Fruit fly (Drosophila melanogaster) whole organism, embryonic: Measurements from ENCODE around the gene CG43350.

Experiments used
- Aef1 ChIP-seq: fragments of 200-800 bp; sonication (Bioruptor generic); IDR thresholded peaks from 3 replicates; pipeline ENCODE4 v1.3.6; 2022; ENCODE audit warnings: missing biosample characterization, missing genetic modification characterization
- C15 ChIP-seq: fragments of 200-800 bp; sonication (Bioruptor generic); IDR thresholded peaks from 3 replicates; pipeline ENCODE4 v1.3.6; 2022; ENCODE audit warnings: missing biosample characterization, missing genetic modification characterization
- CG10209 ChIP-seq: fragments of 200-800 bp; sonication (Bioruptor generic); optimal IDR thresholded peaks from 3 replicates; lab custom pipeline; 2017; ENCODE audit warnings: missing biosample characterization, mild to moderate bottlenecking, missing genetic modification characterization, missing genetic modification reagents
- CG11695 ChIP-seq: fragments of 200-800 bp; sonication (Bioruptor generic); IDR thresholded peaks from 3 replicates; pipeline ENCODE4 v1.3.6; 2022; ENCODE audit warnings: missing biosample characterization, missing genetic modification characterization
- CG12104 ChIP-seq: fragments of 200-800 bp; sonication (Bioruptor generic); optimal IDR thresholded peaks from 3 replicates; lab custom pipeline; 2016; ENCODE audit warnings: missing biosample characterization, missing genetic modification characterization
- CG1602 ChIP-seq: fragments of 200-800 bp; sonication (Bioruptor generic); optimal IDR thresholded peaks from 3 replicates; lab custom pipeline; 2016; ENCODE audit warnings: missing biosample characterization, missing genetic modification characterization
- CG17186 ChIP-seq: fragments of 200-800 bp; sonication (Bioruptor generic); optimal IDR thresholded peaks from 3 replicates; lab custom pipeline; 2017; ENCODE audit warnings: missing biosample characterization, missing genetic modification reagents, missing genetic modification characterization
- CG3281 ChIP-seq: fragments of 200-800 bp; sonication (Bioruptor generic); optimal IDR thresholded peaks from 3 replicates; lab custom pipeline; 2017; ENCODE audit warnings: missing biosample characterization, mild to moderate bottlenecking, missing genetic modification characterization
- CG34224 ChIP-seq: fragments of 200-800 bp; sonication (Bioruptor generic); IDR thresholded peaks from 3 replicates; pipeline ENCODE4 v1.3.6; 2022; ENCODE audit warnings: missing biosample characterization, missing genetic modification characterization; ENCODE audit not compliant: partially characterized antibody
- CG5953 ChIP-seq: fragments of 200-800 bp; sonication (Bioruptor generic); IDR thresholded peaks from 2 replicates; pipeline ENCODE4 v1.3.6; 2022; ENCODE audit warnings: missing biosample characterization, missing genetic modification characterization
- CG6272 ChIP-seq: fragments of 200-800 bp; sonication (Bioruptor generic); IDR thresholded peaks from 2 replicates; pipeline ENCODE4 v1.3.6; 2022; ENCODE audit warnings: missing biosample characterization, missing genetic modification characterization
- CG7372 ChIP-seq: fragments of 200-800 bp; sonication (Bioruptor generic); IDR thresholded peaks from 2 replicates; pipeline ENCODE4 v1.3.6; 2022; ENCODE audit warnings: missing biosample characterization, missing genetic modification characterization
- CG8359 ChIP-seq: fragments of 200-800 bp; sonication (Bioruptor generic); optimal IDR thresholded peaks from 2 replicates; lab custom pipeline; 2017; ENCODE audit warnings: missing biosample characterization, mild to moderate bottlenecking, missing genetic modification characterization, borderline replicate concordance
- CG8765 ChIP-seq: fragments of 200-800 bp; sonication (Bioruptor generic); IDR thresholded peaks from 2 replicates; pipeline ENCODE4 v1.3.6; 2022; ENCODE audit warnings: missing biosample characterization, missing genetic modification characterization
- CG9215 ChIP-seq: fragments of 200-800 bp; sonication (Bioruptor generic); IDR thresholded peaks from 2 replicates; pipeline ENCODE4 v1.3.6; 2022; ENCODE audit warnings: missing biosample characterization, missing genetic modification characterization
- CG9932 ChIP-seq: fragments of 200-800 bp; sonication (Bioruptor generic); IDR thresholded peaks from 2 replicates; pipeline ENCODE4 v1.3.6; 2022; ENCODE audit warnings: missing biosample characterization, missing genetic modification characterization
- Doc2 ChIP-seq: fragments of 200-800 bp; sonication (Bioruptor generic); IDR thresholded peaks from 2 replicates; pipeline ENCODE4 v1.3.6; 2022; ENCODE audit warnings: missing biosample characterization, missing genetic modification characterization
- Dp ChIP-seq: fragments of 200-800 bp; sonication (Bioruptor generic); optimal IDR thresholded peaks from 2 replicates; lab custom pipeline; 2018; ENCODE audit warnings: missing biosample characterization, mild to moderate bottlenecking, missing genetic modification characterization, moderate library complexity
- E2f2 ChIP-seq: fragments of 200-800 bp; sonication (Bioruptor generic); IDR thresholded peaks from 2 replicates; pipeline ENCODE4 v1.3.6; 2022; ENCODE audit warnings: missing biosample characterization, missing genetic modification characterization
- ERR ChIP-seq: fragments of 200-800 bp; sonication (Bioruptor generic); optimal IDR thresholded peaks from 2 replicates; lab custom pipeline; 2016; ENCODE audit warnings: missing biosample characterization, missing genetic modification characterization
- H15 ChIP-seq: fragments of 200-800 bp; sonication (Bioruptor generic); IDR thresholded peaks from 3 replicates; pipeline ENCODE4 v1.3.6; 2022; ENCODE audit warnings: missing biosample characterization, missing genetic modification characterization
- H2.0 ChIP-seq: fragments of 200-800 bp; sonication (Bioruptor generic); IDR thresholded peaks from 2 replicates; pipeline ENCODE4 v1.3.6; 2022; ENCODE audit warnings: missing biosample characterization, missing genetic modification characterization
- HHEX ChIP-seq: fragments of 200-800 bp; sonication (Bioruptor generic); optimal IDR thresholded peaks from 3 replicates; lab custom pipeline; 2017; ENCODE audit warnings: missing biosample characterization, mild to moderate bottlenecking, missing genetic modification characterization, missing genetic modification reagents
- Lpt ChIP-seq: fragments of >200 bp; optimal IDR thresholded peaks from 2 replicates; lab custom pipeline; 2018; ENCODE audit warnings: missing biosample characterization, missing genetic modification characterization
- MESR4 ChIP-seq: fragments of 200-800 bp; sonication (Bioruptor generic); optimal IDR thresholded peaks from 2 replicates; lab custom pipeline; 2018; ENCODE audit warnings: missing biosample characterization, mild to moderate bottlenecking, missing genetic modification characterization, moderate library complexity
- PHDP ChIP-seq: fragments of 200-800 bp; sonication (Bioruptor generic); optimal IDR thresholded peaks from 3 replicates; lab custom pipeline; 2018; ENCODE audit warnings: missing biosample characterization, mild to moderate bottlenecking, missing genetic modification characterization, moderate library complexity
- abd-A ChIP-seq: fragments of 200-800 bp; sonication (Bioruptor generic); optimal IDR thresholded peaks from 3 replicates; lab custom pipeline; 2019; ENCODE audit warnings: missing biosample characterization, mild to moderate bottlenecking, missing genetic modification characterization, moderate library complexity
- caup ChIP-seq: fragments of 200-800 bp; sonication (Bioruptor generic); optimal IDR thresholded peaks from 3 replicates; lab custom pipeline; 2017; ENCODE audit warnings: missing biosample characterization, mild to moderate bottlenecking, missing genetic modification characterization, moderate library complexity; ENCODE audit not compliant: severe bottlenecking
- cwo ChIP-seq: fragments of 200-800 bp; sonication (Bioruptor generic); optimal IDR thresholded peaks from 3 replicates; lab custom pipeline; 2017; ENCODE audit warnings: missing biosample characterization, missing genetic modification characterization, mild to moderate bottlenecking, moderate library complexity, missing genetic modification reagents
- dati ChIP-seq: fragments of 200-800 bp; sonication (Bioruptor generic); IDR thresholded peaks from 2 replicates; pipeline ENCODE4 v1.3.6; 2022; ENCODE audit warnings: missing biosample characterization, missing genetic modification characterization
- dysf ChIP-seq: fragments of 200-800 bp; sonication (Bioruptor generic); IDR thresholded peaks from 3 replicates; pipeline ENCODE4 v1.3.6; 2022; ENCODE audit warnings: missing biosample characterization, missing genetic modification characterization
- exex ChIP-seq: fragments of 200-800 bp; sonication (Bioruptor generic); optimal IDR thresholded peaks from 4 replicates; lab custom pipeline; 2018; ENCODE audit warnings: missing biosample characterization, mild to moderate bottlenecking, missing genetic modification characterization, moderate library complexity
- fd102C ChIP-seq: fragments of 200-800 bp; sonication (Bioruptor generic); optimal IDR thresholded peaks from 2 replicates; lab custom pipeline; 2018; ENCODE audit warnings: missing biosample characterization, mild to moderate bottlenecking, missing genetic modification characterization, moderate library complexity
- fd96Cb ChIP-seq: fragments of 200-800 bp; sonication (Bioruptor generic); optimal IDR thresholded peaks from 2 replicates; lab custom pipeline; 2018; ENCODE audit warnings: missing biosample characterization, mild to moderate bottlenecking, missing genetic modification characterization, moderate library complexity
- gt ChIP-seq: fragments of 200-800 bp; sonication (Bioruptor generic); IDR thresholded peaks from 2 replicates; pipeline ENCODE4 v1.3.6; 2022; ENCODE audit warnings: missing biosample characterization, missing genetic modification characterization
- jigr1 ChIP-seq: fragments of 200-800 bp; sonication (Bioruptor generic); IDR thresholded peaks from 3 replicates; pipeline ENCODE4 v1.3.6; 2022; ENCODE audit warnings: missing biosample characterization, missing genetic modification characterization
- pho ChIP-seq: fragments of 200-800 bp; sonication (Bioruptor generic); optimal IDR thresholded peaks from 2 replicates; lab custom pipeline; 2016; ENCODE audit warnings: missing biosample characterization, missing genetic modification characterization
- pum ChIP-seq: fragments of 200-800 bp; sonication (Bioruptor generic); optimal IDR thresholded peaks from 2 replicates; lab custom pipeline; 2016; ENCODE audit warnings: missing biosample characterization, missing genetic modification characterization
- row ChIP-seq: fragments of 200-800 bp; sonication (Bioruptor generic); IDR thresholded peaks from 3 replicates; pipeline ENCODE4 v1.3.6; 2022; ENCODE audit warnings: missing biosample characterization, missing genetic modification characterization
- run ChIP-seq: fragments of 200-800 bp; sonication (Bioruptor generic); optimal IDR thresholded peaks from 3 replicates; lab custom pipeline; 2018; ENCODE audit warnings: missing biosample characterization, mild to moderate bottlenecking, missing genetic modification characterization
- sd ChIP-seq: fragments of 200-800 bp; sonication (Bioruptor generic); optimal IDR thresholded peaks from 3 replicates; lab custom pipeline; 2018; ENCODE audit warnings: missing biosample characterization, mild to moderate bottlenecking, missing genetic modification characterization, moderate library complexity
- slbo ChIP-seq: fragments of 200-800 bp; sonication (Bioruptor generic); IDR thresholded peaks from 2 replicates; pipeline ENCODE4 v1.3.6; 2022; ENCODE audit warnings: missing biosample characterization, missing genetic modification characterization
- sob ChIP-seq: fragments of 200-800 bp; sonication (Bioruptor generic); IDR thresholded peaks from 2 replicates; pipeline ENCODE4 v1.3.6; 2022; ENCODE audit warnings: missing biosample characterization, missing genetic modification characterization
- tio ChIP-seq: fragments of 200-800 bp; sonication (Bioruptor generic); optimal IDR thresholded peaks from 2 replicates; lab custom pipeline; 2017; ENCODE audit warnings: missing biosample characterization, missing genetic modification characterization, inconsistent platforms
- trem ChIP-seq: fragments of 200-800 bp; optimal IDR thresholded peaks from 3 replicates; lab custom pipeline; 2019; ENCODE audit warnings: missing biosample characterization, mild to moderate bottlenecking, missing genetic modification characterization, moderate library complexity
- vfl ChIP-seq: fragments of 200-800 bp; sonication (Bioruptor generic); optimal IDR thresholded peaks from 2 replicates; lab custom pipeline; 2016; ENCODE audit warnings: missing biosample characterization, missing genetic modification characterization
- vvl ChIP-seq: fragments of 200-800 bp; sonication (Bioruptor generic); IDR thresholded peaks from 2 replicates; pipeline ENCODE4 v1.3.6; 2022; ENCODE audit warnings: missing biosample characterization, missing genetic modification characterization
- zen2 ChIP-seq: fragments of 200-800 bp; sonication (Bioruptor generic); IDR thresholded peaks from 3 replicates; pipeline ENCODE4 v1.3.6; 2022; ENCODE audit warnings: missing biosample characterization, missing genetic modification characterization; ENCODE audit not compliant: partially characterized antibody

CG43350 gene

dm6 chr2L:9377789-9378188 lies 28.4 kb downstream of the CG43350 start (continued):
- no peak for TF ChIP-seq CG12104
- 0 out of 3 replicates have a peak, but pooled peaks have one; percentile 22 for TF ChIP-seq jigr1 (GFP tag; lab: Robert Waterston, UW)
- TF ChIP-seq CG9932 = 0 out of 2 replicates have a peak, but pooled peaks have one; percentile 24
- TF ChIP-seq dati (GFP tag; lab: Robert Waterston, UW) = no peak

- peak; percentile 46 for TF ChIP-seq CG8359 (GFP tag; lab: Kevin White, UChicago)
- no peak for TF ChIP-seq CG10209
- no peak for TF ChIP-seq zen2
- TF ChIP-seq CG3281 (GFP tag; lab: Kevin White, UChicago) = no peak
- TF ChIP-seq MESR4 (GFP tag; lab: Kevin White, UChicago) = no peak
- TF ChIP-seq, all 482 proteins: peak for 1
Measured at dm6 chr2L:9386270-9386669, 36.9 kb downstream of the CG43350 start.

- no peak for TF ChIP-seq trem (tag; lab: Kevin White, UChicago)
- no peak for TF ChIP-seq CG6272 (GFP tag; lab: Robert Waterston, UW)
- no peak for TF ChIP-seq H15 (GFP tag; lab: Robert Waterston, UW)
- TF ChIP-seq sd (tag; lab: Kevin White, UChicago) = no peak
- TF ChIP-seq Dp (GFP tag; lab: Kevin White, UChicago) = no peak
- peak; percentile 29; the same call in 1 of the 2 replicates for TF ChIP-seq CG9215 (GFP tag; lab: Robert Waterston, UW)
- peak; percentile 11 for TF ChIP-seq CG1602 (GFP tag; lab: Kevin White, UChicago)
- TF ChIP-seq CG17186 = no peak
- no peak for TF ChIP-seq Doc2 (GFP tag; lab: Robert Waterston, UW)
- TF ChIP-seq pum (GFP tag; lab: Kevin White, UChicago) = no peak
- TF ChIP-seq H2.0 = no peak
- TF ChIP-seq vvl (GFP tag; lab: Robert Waterston, UW) = peak; percentile 20; the same call in 1 of the 2 replicates
- 0 out of 3 replicates have a peak, but pooled peaks have one; percentile 30 for TF ChIP-seq CG11695 (GFP tag; lab: Robert Waterston, UW)
- TF ChIP-seq ERR = no peak
- no peak for TF ChIP-seq gt (GFP tag; lab: Robert Waterston, UW)
- TF ChIP-seq CG34224 (GFP tag; lab: Robert Waterston, UW) = no peak
- no peak for TF ChIP-seq fd96Cb (tag; lab: Kevin White, UChicago)
- no peak for TF ChIP-seq pho (GFP tag; lab: Kevin White, UChicago)
- TF ChIP-seq slbo (GFP tag; lab: Robert Waterston, UW) = peak; percentile 72
- TF ChIP-seq CG10209 = peak; percentile 37
- TF ChIP-seq tio (GFP tag; lab: Kevin White, UChicago) = peak; percentile 7
- peak; percentile 20; the same call in 1 of the 2 replicates for TF ChIP-seq CG7372 (GFP tag; lab: Robert Waterston, UW)
- TF ChIP-seq PHDP (tag; lab: Kevin White, UChicago) = peak; percentile 62
- TF ChIP-seq C15 (GFP tag; lab: Robert Waterston, UW) = no peak
- no peak for TF ChIP-seq abd-A (tag; lab: Kevin White, UChicago)
- peak; percentile 53; the same call in 2 of the 3 replicates for TF ChIP-seq dysf (GFP tag; lab: Robert Waterston, UW)
- TF ChIP-seq row (GFP tag; lab: Robert Waterston, UW) = peak; percentile 76
- TF ChIP-seq cwo (GFP tag; lab: Kevin White, UChicago) = peak; percentile 46
- peak; percentile 31; the same call in 1 of the 2 replicates for TF ChIP-seq CG8765 (GFP tag; lab: Robert Waterston, UW)
- no peak for TF ChIP-seq run (tag; lab: Kevin White, UChicago)
- TF ChIP-seq exex = peak; percentile 71
- TF ChIP-seq HHEX = peak; percentile 18
- TF ChIP-seq vfl = no peak
- no peak for TF ChIP-seq CG5953 (GFP tag; lab: Robert Waterston, UW)
- peak; percentile 40 for TF ChIP-seq sob (GFP tag; lab: Robert Waterston, UW)
- no peak for TF ChIP-seq Aef1 (GFP tag; lab: Robert Waterston, UW)
- no peak for TF ChIP-seq E2f2 (GFP tag; lab: Robert Waterston, UW)
- peak; percentile 46 for TF ChIP-seq caup (GFP tag; lab: Kevin White, UChicago)
- TF ChIP-seq Lpt (GFP tag; lab: Kevin White, UChicago) = no peak
- no peak for TF ChIP-seq fd102C (GFP tag; lab: Kevin White, UChicago)
Measured at dm6 chr2L:9387240-9387672, 37.9 kb downstream of the CG43350 start, which contains the start of gene Aldh. Gene Aldh (plus strand): TSS chr2L:9387389.
